Worm (Caenorhabditis elegans): ENCODE data around the gene F18E3.10.
A peak's percentile ranks its signal among the peaks of the same experiment; 100 is the strongest.

Gene F18E3.10

DNA sequence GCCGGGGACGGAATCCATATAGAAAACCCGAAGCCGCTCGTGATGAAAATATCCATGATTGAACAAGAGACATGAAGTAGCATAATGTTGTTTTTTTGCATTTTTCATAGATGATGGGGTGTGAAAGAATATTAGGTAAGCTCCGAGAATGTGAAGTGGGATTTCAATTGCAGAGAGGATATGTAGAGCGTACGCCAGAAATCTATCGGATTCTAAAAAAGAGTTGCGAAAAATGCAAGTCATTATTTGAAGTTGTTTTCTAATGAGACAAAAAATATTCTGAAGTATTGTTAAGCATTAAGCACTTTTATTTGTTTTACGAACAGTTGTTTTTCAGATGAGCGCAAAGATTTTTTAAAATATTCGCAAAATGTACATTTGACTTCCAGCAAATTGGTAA, at the start of gene F18E3.10:
Gene F18E3.10, minus strand, starts transcription at position 101 of the 400 bp plus-strand sequence.
- TF ChIP-seq tra-4 (tag; optimal IDR thresholded peaks at IDR 0.05) = no peak
- TF ChIP-seq hmg-4 (GFP tag; optimal IDR thresholded peaks at IDR 0.05) = no peak
- TF ChIP-seq scrt-1 (GFP tag; IDR thresholded peaks at IDR 0.05) = no peak
- no peak for TF ChIP-seq tbx-11 (GFP tag; IDR thresholded peaks at IDR 0.05)

DNA sequence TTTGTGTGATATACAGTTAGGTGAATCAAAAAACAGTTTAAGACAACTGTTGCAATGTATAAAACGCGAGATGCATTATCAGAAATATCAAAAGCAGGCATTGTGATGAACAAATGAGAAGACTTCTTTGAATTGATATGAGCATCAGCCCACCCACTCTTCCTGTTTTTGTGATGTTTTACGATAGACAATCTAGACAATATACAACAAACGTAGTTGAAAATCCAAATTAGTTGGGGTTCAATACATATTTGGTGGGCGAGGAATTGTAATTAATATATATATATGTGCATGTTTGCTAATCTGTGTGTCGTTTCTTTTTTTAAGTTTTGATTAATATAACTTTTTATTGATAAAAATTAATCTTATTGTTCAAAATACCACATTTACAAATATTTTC, 48.6 kb upstream of the F18E3.10 start, which contains the start of gene str-28:
Gene str-28, minus strand, starts transcription at position 101 of the 400 bp plus-strand sequence.
- no peak for TF ChIP-seq ceh-36 (tag; optimal IDR thresholded peaks at IDR 0.05)
- no peak for TF ChIP-seq tbx-37 (GFP tag; conservative IDR thresholded peaks at IDR 0.05)
- TF ChIP-seq aly-1 (tag; optimal IDR thresholded peaks at IDR 0.05) = no peak
- no peak for TF ChIP-seq B0310.2 (tag; optimal IDR thresholded peaks at IDR 0.05)
- TF ChIP-seq ceh-13 (GFP tag; optimal IDR thresholded peaks at IDR 0.05) = no peak
- TF ChIP-seq tra-4 (tag; optimal IDR thresholded peaks at IDR 0.05) = no peak
- no peak for TF ChIP-seq sea-1 (GFP tag; conservative IDR thresholded peaks at IDR 0.05)

DNA sequence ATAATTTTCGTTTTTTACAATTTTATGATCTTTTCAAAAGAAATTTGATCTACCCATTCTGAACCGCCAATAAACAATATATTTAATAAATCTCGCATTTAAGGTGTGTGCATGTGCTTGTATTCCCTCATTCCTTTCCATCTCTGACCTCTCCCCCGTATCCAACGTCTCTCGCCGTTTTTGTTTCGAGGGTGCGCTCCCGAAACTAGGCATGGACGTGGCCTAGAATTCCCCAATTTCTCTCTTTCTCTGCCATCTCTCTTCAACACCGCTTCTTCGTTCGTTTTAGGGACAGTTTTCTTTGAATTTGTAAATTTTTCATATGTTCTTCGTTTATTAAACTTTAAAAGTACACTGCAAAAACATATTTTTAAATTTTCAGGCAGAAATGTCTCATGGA, 41.3 kb upstream of the F18E3.10 start, which contains the start of gene F25E5.1:
Gene F25E5.1, plus strand, starts transcription at position 376 of the 400 bp plus-strand sequence.
- TF ChIP-seq hnd-1 (tag; optimal IDR thresholded peaks at IDR 0.05) = no peak
- peak; percentile 3 for TF ChIP-seq aly-1 (tag; optimal IDR thresholded peaks at IDR 0.05)
- TF ChIP-seq F13C5.2 (tag; optimal IDR thresholded peaks at IDR 0.05) = peak; percentile 47
- peak; percentile 62; the same call in 1 of the 2 replicates for TF ChIP-seq tbx-37 (GFP tag; conservative IDR thresholded peaks at IDR 0.05)

DNA sequence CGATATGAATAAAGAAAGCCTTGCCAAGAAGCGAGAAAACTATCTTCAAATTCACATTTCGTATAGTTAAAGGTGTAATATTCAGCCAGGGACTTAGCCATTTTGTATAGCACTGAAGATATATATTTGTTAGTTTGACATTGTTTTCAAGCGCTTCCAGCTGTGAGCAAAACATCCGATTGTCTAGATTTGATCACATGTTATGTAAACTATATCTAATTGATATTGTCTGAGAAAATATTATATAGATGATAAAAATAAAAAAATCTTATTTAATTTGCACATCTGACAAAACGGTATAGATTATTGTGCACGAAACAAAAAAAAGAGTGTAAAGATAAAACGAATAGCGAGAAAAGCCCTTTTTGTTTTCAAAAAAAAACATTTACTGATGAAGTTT, 40.5 kb upstream of the F18E3.10 start, which contains the start of gene srh-89:
Gene srh-89, minus strand, starts transcription at position 101 of the 400 bp plus-strand sequence.
- no peak for TF ChIP-seq pes-1 (GFP tag; IDR thresholded peaks at IDR 0.05)
- TF ChIP-seq sea-1 (GFP tag; conservative IDR thresholded peaks at IDR 0.05) = no peak
- TF ChIP-seq aly-1 (tag; optimal IDR thresholded peaks at IDR 0.05) = no peak
- TF ChIP-seq scrt-1 (GFP tag; IDR thresholded peaks at IDR 0.05) = no peak
- TF ChIP-seq tbx-11 (GFP tag; IDR thresholded peaks at IDR 0.05) = no peak
- no peak for TF ChIP-seq F13C5.2 (tag; optimal IDR thresholded peaks at IDR 0.05)
- no peak for TF ChIP-seq hnd-1 (tag; optimal IDR thresholded peaks at IDR 0.05)
- no peak for TF ChIP-seq B0310.2 (tag; optimal IDR thresholded peaks at IDR 0.05)
- no peak for TF ChIP-seq ceh-13 (GFP tag; optimal IDR thresholded peaks at IDR 0.05)
- no peak for TF ChIP-seq hmbx-1 (tag; optimal IDR thresholded peaks at IDR 0.05)
- no peak for TF ChIP-seq ets-7 (tag; optimal IDR thresholded peaks at IDR 0.05)
- no peak for TF ChIP-seq flt-1 (GFP tag; IDR thresholded peaks at IDR 0.05)
- TF ChIP-seq hmg-4 (GFP tag; optimal IDR thresholded peaks at IDR 0.05) = no peak
- TF ChIP-seq ama-1 (optimal IDR thresholded peaks at IDR 0.05) = no peak
- no peak for TF ChIP-seq ceh-36 (tag; optimal IDR thresholded peaks at IDR 0.05)
- TF ChIP-seq tra-4 (tag; optimal IDR thresholded peaks at IDR 0.05) = no peak
- TF ChIP-seq tbx-37 (GFP tag; conservative IDR thresholded peaks at IDR 0.05) = no peak

DNA sequence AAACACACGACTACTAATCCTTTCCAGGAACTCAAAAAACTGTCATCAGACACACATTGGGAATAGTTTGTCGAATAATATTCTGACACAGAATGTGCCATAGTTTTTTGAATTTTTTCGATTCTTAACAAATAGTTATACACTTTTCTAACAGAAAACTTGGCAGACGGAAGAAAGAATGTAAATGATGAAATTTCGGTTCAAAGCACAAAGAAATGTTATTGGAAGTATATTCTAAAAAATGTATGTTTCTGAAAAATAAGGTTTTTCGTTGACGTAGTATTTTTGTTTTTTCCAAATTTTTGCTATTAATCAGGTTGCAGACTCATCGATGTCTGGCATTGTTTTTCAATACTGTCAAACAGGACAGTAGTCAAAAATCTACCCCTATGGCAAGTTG, 36.7 kb upstream of the F18E3.10 start, which contains the start of gene srh-92:
Gene srh-92, minus strand, starts transcription at position 101 of the 400 bp plus-strand sequence.
- TF ChIP-seq ceh-36 (tag; optimal IDR thresholded peaks at IDR 0.05) (no peak), sea-1 (GFP tag; conservative IDR thresholded peaks at IDR 0.05) (no peak), pes-1 (GFP tag; IDR thresholded peaks at IDR 0.05) (no peak), tbx-37 (GFP tag; conservative IDR thresholded peaks at IDR 0.05) (no peak), F13C5.2 (tag; optimal IDR thresholded peaks at IDR 0.05) (no peak)

DNA sequence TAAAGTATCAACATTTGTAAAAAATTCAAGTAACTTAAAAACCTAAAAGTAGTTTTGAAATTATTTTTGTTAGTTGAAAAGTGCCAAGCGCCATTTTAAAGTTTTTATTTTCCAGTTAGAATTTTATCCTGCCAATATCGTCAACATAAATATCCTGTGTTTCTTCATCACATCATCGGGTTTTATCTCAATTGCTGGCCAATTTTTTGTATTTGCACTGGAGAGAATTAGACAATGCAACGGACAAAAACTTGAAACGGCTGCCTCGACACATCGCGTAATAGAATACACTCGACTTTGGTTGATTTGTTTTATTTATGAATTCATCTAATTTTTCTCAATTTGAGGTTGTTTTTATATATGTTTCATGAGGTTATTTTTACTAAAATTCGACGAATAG, 30.8 kb upstream of the F18E3.10 start, which contains the start of gene F25E5.2:
Gene F25E5.2, plus strand, starts transcription at position 301 of the 400 bp plus-strand sequence.
- TF ChIP-seq flt-1 (GFP tag; IDR thresholded peaks at IDR 0.05) (no peak), ama-1 (optimal IDR thresholded peaks at IDR 0.05) (no peak), hmg-4 (GFP tag; optimal IDR thresholded peaks at IDR 0.05) (no peak), ceh-13 (GFP tag; optimal IDR thresholded peaks at IDR 0.05) (no peak), tbx-37 (GFP tag; conservative IDR thresholded peaks at IDR 0.05) (no peak), B0310.2 (tag; optimal IDR thresholded peaks at IDR 0.05) (no peak), tra-4 (tag; optimal IDR thresholded peaks at IDR 0.05) (no peak), ets-7 (tag; optimal IDR thresholded peaks at IDR 0.05) (no peak)

DNA sequence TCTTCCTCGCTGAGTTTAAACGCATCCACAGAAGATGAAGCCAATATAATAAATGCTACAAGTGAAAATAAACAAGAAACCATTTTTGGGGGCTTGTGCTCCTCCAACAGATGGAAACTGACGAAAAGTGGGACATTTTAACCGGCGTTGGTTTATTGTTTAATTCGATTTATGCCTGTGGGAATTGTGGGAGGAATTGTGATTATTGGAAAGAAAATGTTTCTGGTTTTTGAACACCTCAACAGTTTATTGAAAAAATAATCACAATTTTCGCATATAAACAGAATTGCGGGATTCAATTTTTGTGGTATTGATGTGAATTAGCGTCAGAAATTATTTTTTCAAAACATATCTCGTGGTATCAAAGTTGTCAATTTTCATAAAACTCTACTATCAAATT, 30.0 kb upstream of the F18E3.10 start, which contains the start of gene try-8:
Gene try-8, minus strand, starts transcription at position 101 of the 400 bp plus-strand sequence.
- no peak for TF ChIP-seq pes-1 (GFP tag; IDR thresholded peaks at IDR 0.05)
- no peak for TF ChIP-seq hmg-4 (GFP tag; optimal IDR thresholded peaks at IDR 0.05)
- no peak for TF ChIP-seq tra-4 (tag; optimal IDR thresholded peaks at IDR 0.05)
- TF ChIP-seq ama-1 (optimal IDR thresholded peaks at IDR 0.05) = no peak
- no peak for TF ChIP-seq flt-1 (GFP tag; IDR thresholded peaks at IDR 0.05)
- no peak for TF ChIP-seq tbx-37 (GFP tag; conservative IDR thresholded peaks at IDR 0.05)
- TF ChIP-seq scrt-1 (GFP tag; IDR thresholded peaks at IDR 0.05) = no peak
- TF ChIP-seq F13C5.2 (tag; optimal IDR thresholded peaks at IDR 0.05) = no peak
- TF ChIP-seq sea-1 (GFP tag; conservative IDR thresholded peaks at IDR 0.05) = no peak
- TF ChIP-seq hmbx-1 (tag; optimal IDR thresholded peaks at IDR 0.05) = no peak
- no peak for TF ChIP-seq ets-7 (tag; optimal IDR thresholded peaks at IDR 0.05)
- TF ChIP-seq ceh-13 (GFP tag; optimal IDR thresholded peaks at IDR 0.05) = no peak

DNA sequence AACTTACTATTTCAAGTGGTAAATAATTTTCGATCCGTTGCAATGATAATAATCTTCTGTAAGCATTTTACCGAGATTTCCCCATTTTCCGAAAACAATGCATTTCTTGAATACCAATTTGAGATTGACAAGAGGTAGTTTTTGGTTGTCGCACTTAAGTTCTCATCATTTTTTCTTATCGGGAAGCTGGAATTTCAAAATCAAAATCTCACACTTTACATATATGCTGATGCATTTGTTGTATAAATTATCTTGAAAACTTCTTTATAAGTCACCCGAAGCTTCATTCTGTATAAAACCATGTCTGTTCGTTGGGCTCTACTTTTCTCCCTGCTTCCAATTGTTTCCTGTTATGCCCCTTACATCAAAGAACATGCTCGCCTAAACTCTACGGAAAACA, 27.2 kb upstream of the F18E3.10 start, which contains the start of gene try-11:
Gene try-11, plus strand, starts transcription at position 301 of the 400 bp plus-strand sequence.
- TF ChIP-seq flt-1 (GFP tag; IDR thresholded peaks at IDR 0.05) (no peak), sea-1 (GFP tag; conservative IDR thresholded peaks at IDR 0.05) (no peak), ets-7 (tag; optimal IDR thresholded peaks at IDR 0.05) (no peak), tbx-11 (GFP tag; IDR thresholded peaks at IDR 0.05) (no peak), tbx-37 (GFP tag; conservative IDR thresholded peaks at IDR 0.05) (no peak), B0310.2 (tag; optimal IDR thresholded peaks at IDR 0.05) (no peak), pes-1 (GFP tag; IDR thresholded peaks at IDR 0.05) (no peak), tra-4 (tag; optimal IDR thresholded peaks at IDR 0.05) (no peak), ama-1 (optimal IDR thresholded peaks at IDR 0.05) (no peak), hnd-1 (tag; optimal IDR thresholded peaks at IDR 0.05) (no peak), scrt-1 (GFP tag; IDR thresholded peaks at IDR 0.05) (no peak)

Measured in whole organism, early embryonic.